Worm (Caenorhabditis elegans): ENCODE results near the gene mdt-30.

ce11 chrIII:8045734-8046133 is 17.9 kb upstream of the mdt-30 start, which contains the start of gene K12H4.3:
- no peak for TF ChIP-seq ama-1 (optimal IDR thresholded peaks at IDR 0.05)
- no peak for TF ChIP-seq hmg-4 (GFP tag; optimal IDR thresholded peaks at IDR 0.05)
- no peak for TF ChIP-seq sea-1 (GFP tag; conservative IDR thresholded peaks at IDR 0.05)
- TF ChIP-seq flt-1 (GFP tag; IDR thresholded peaks at IDR 0.05) = no peak
- TF ChIP-seq B0310.2 (tag; optimal IDR thresholded peaks at IDR 0.05) = no peak
- no peak for TF ChIP-seq hnd-1 (tag; optimal IDR thresholded peaks at IDR 0.05)
- no peak for TF ChIP-seq F13C5.2 (tag; optimal IDR thresholded peaks at IDR 0.05)
- TF ChIP-seq aly-1 (tag; optimal IDR thresholded peaks at IDR 0.05) = no peak
- no peak for TF ChIP-seq ets-7 (tag; optimal IDR thresholded peaks at IDR 0.05)
